Fruit fly (Drosophila melanogaster) whole organism, adult: ENCODE data around the gene CG10195.

Experiments used
- CG7045 ChIP-seq: fragments of 200-800 bp; sonication (Bioruptor generic); optimal IDR thresholded peaks from 2 replicates; lab custom pipeline; 2017; ENCODE audit warnings: missing biosample characterization, mild to moderate bottlenecking, missing genetic modification characterization
- Clk ChIP-seq: fragments of 200-800 bp; sonication (Bioruptor generic); optimal IDR thresholded peaks from 2 replicates; lab custom pipeline; 2017; ENCODE audit warnings: missing biosample characterization, missing genetic modification characterization
- Crg-1 ChIP-seq: fragments of 200-800 bp; sonication (Bioruptor generic); optimal IDR thresholded peaks from 2 replicates; lab custom pipeline; 2016; ENCODE audit warnings: missing biosample characterization, missing genetic modification characterization
- Hr96 ChIP-seq: fragments of 200-800 bp; sonication (Bioruptor generic); optimal IDR thresholded peaks from 2 replicates; lab custom pipeline; 2016; ENCODE audit warnings: missing biosample characterization, missing genetic modification characterization
- cnc ChIP-seq, 2 experiments: fragments of >200 bp; optimal IDR thresholded peaks; 2 replicates each; lab custom pipeline; 2017
- kay ChIP-seq: fragments of 200-800 bp; sonication (Bioruptor generic); peaks from one replicate; lab custom pipeline; 2016; ENCODE audit warnings: missing biosample characterization, missing genetic modification characterization, borderline replicate concordance
- pad ChIP-seq: fragments of 200-800 bp; sonication (Bioruptor generic); optimal IDR thresholded peaks from 3 replicates; lab custom pipeline; 2017; ENCODE audit warnings: missing biosample characterization, missing genetic modification characterization, mild to moderate bottlenecking, moderate library complexity, missing genetic modification reagents
- tj ChIP-seq: fragments of 200-800 bp; sonication (Bioruptor generic); optimal IDR thresholded peaks from 3 replicates; lab custom pipeline; 2017; ENCODE audit warnings: missing biosample characterization, mild to moderate bottlenecking, missing genetic modification characterization, moderate library complexity

DNA sequence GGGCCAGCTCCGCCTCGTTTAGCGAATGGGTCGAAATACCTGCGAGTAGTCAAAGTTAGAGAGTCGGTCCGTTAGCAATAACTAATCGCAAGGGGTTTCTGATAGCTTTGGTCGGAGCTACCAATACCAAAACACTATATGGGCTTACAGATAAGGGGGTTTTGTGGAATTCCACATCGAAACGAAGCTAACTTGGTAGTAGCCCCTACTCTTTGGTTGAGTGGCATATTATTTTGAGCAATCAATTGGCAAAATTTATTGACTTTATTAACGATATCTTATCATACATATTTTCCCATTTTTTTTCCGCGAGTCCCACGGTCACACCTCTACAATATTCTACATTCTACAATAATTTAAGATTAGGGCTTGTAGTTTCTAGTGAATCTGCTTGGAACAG is 21.8 kb upstream of the CG10195 start:
- no peak for TF ChIP-seq tj
- no peak for TF ChIP-seq Clk (GFP tag; lab: Kevin White, UChicago)
- TF ChIP-seq pad: no peak
- no peak for TF ChIP-seq kay (GFP tag; lab: Kevin White, UChicago)
- TF ChIP-seq CG7045 (GFP tag; lab: Kevin White, UChicago): no peak
- TF ChIP-seq Crg-1 (GFP tag; lab: Kevin White, UChicago): no peak
- TF ChIP-seq Hr96 (GFP tag; lab: Kevin White, UChicago): no peak
- no peak for TF ChIP-seq cnc (optimal IDR thresholded peaks at IDR 0.05; lab: Kevin White, UChicago)
